Worm (Caenorhabditis elegans): ENCODE results near the gene F44D12.8.

F44D12.8 gene

ce11 chrIV:9994895-9995394 is 28.1 kb upstream of the F44D12.8 start, which contains the start of gene uba-1 (continued):
- TF ChIP-seq pha-4 (GFP tag; IDR thresholded peaks at IDR 0.05) (0 out of 2 replicates have a peak, but pooled peaks have one; percentile 51), pha-4 (tag; optimal IDR thresholded peaks at IDR 0.05) (peak; percentile 15), vab-7 (GFP tag; IDR thresholded peaks at IDR 0.05) (0 out of 2 replicates have a peak, but pooled peaks have one; percentile 15), lsy-2 (tag; optimal IDR thresholded peaks at IDR 0.05) (peak in 1 of 2 experiments; percentile 69)

DNA sequence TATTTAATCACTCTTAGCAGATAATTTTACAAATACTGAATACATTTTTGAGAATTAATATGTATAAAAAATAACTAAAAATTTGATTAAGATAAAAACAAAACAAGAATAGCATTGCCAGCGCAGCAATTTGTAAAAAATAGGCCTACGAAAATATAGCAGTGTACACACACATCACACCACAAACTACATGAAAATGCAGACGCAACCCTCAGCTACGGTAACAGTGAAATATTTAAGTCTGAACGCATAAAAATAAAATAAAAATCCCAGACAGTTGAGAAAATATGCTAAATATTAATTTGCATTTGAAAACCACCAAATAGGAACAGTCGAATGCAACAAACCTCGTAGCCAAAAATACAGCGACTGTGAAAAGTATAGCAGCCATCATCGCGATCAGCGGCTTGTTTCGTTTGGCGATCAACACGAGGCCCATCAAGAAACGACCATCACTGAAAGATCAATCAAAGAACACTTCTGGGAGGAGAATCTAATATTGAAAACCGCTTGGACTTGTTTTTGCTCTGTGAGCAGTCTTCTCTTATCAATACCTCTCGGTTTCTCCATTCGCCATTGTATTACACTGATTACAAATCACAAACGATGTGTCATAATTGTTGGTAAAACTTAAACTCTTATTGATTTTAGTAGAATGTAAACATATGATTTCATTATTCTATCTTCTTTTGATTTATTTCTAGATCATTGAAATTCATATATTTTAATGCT is 24.4 kb upstream of the F44D12.8 start, which contains the start of gene pyp-1:
TSS of gene pyp-1 (minus strand) at position 439 of the 732 bp plus-strand sequence.
- TF ChIP-seq nhr-77 (tag; optimal IDR thresholded peaks at IDR 0.05), result no peak
- TF ChIP-seq ZK546.5 (tag; optimal IDR thresholded peaks at IDR 0.05), result no peak
- no peak for TF ChIP-seq lim-7 (GFP tag; IDR thresholded peaks at IDR 0.05)
- no peak for TF ChIP-seq Y75B8A.6 (GFP tag; IDR thresholded peaks at IDR 0.05)
- TF ChIP-seq dpl-1 (GFP tag; optimal IDR thresholded peaks at IDR 0.05), result peak; percentile 5
- no peak for TF ChIP-seq zfp-2 (tag; optimal IDR thresholded peaks at IDR 0.05)
- TF ChIP-seq mdt-29 (GFP tag; IDR thresholded peaks at IDR 0.05), result 0 out of 2 replicates have a peak, but pooled peaks have one; percentile 12
- no peak for TF ChIP-seq nhr-6 (tag; optimal IDR thresholded peaks at IDR 0.05)
- no peak for TF ChIP-seq mxl-3 (GFP tag; optimal IDR thresholded peaks at IDR 0.05)
- no peak for TF ChIP-seq dmd-8 (GFP tag; IDR thresholded peaks at IDR 0.05)
- TF ChIP-seq F49E8.2 (tag; optimal IDR thresholded peaks at IDR 0.05; ENCODE audit: borderline replicate concordance), result no peak
- TF ChIP-seq snpc-1.2 (GFP tag; IDR thresholded peaks at IDR 0.05), result 0 out of 2 replicates have a peak, but pooled peaks have one; percentile 37
- TF ChIP-seq php-3 (GFP tag; IDR thresholded peaks at IDR 0.05), result no peak
- TF ChIP-seq nhr-28 (tag; optimal IDR thresholded peaks at IDR 0.05), result peak; percentile 67
- TF ChIP-seq Y48G9A.11 (GFP tag; IDR thresholded peaks at IDR 0.05), result 0 out of 2 replicates have a peak, but pooled peaks have one; percentile 20
- no peak for TF ChIP-seq R02D3.7 (tag; optimal IDR thresholded peaks at IDR 0.05)
- TF ChIP-seq mes-2 (tag; optimal IDR thresholded peaks at IDR 0.05; ENCODE audit: poor library complexity, severe bottlenecking), result peak; percentile 40
- TF ChIP-seq hif-1 (tag; optimal IDR thresholded peaks at IDR 0.05), result peak in 1 of 2 experiments; percentile 13
- TF ChIP-seq madf-5 (GFP tag; IDR thresholded peaks at IDR 0.05), result no peak
- 0 out of 2 replicates have a peak, but pooled peaks have one; percentile 4 for TF ChIP-seq arid-1 (GFP tag; conservative IDR thresholded peaks at IDR 0.05)
- TF ChIP-seq ztf-11 (tag; optimal IDR thresholded peaks at IDR 0.05), result no peak
- no peak for TF ChIP-seq rbr-2 (tag; optimal IDR thresholded peaks at IDR 0.05)
- no peak for TF ChIP-seq ceh-32 (tag; optimal IDR thresholded peaks at IDR 0.05; ENCODE audit: poor library complexity)
- peak; percentile 42 for TF ChIP-seq lin-38 (GFP tag; IDR thresholded peaks at IDR 0.05)
- TF ChIP-seq hlh-30 (tag; optimal IDR thresholded peaks at IDR 0.05; ENCODE audit: insufficient read depth), result peak; percentile 30
- TF ChIP-seq unc-130 (GFP tag; optimal IDR thresholded peaks at IDR 0.05), result peak; percentile 9
- TF ChIP-seq mdl-1 (tag; optimal IDR thresholded peaks at IDR 0.05), result peak in 1 of 2 experiments; percentile 32
- TF ChIP-seq lsy-2 (tag; optimal IDR thresholded peaks at IDR 0.05), result peak in 1 of 2 experiments; percentile 57
- no peak for TF ChIP-seq lin-29 (GFP tag; IDR thresholded peaks at IDR 0.05)
- TF ChIP-seq F10B5.3 (tag; optimal IDR thresholded peaks at IDR 0.05), result no peak
- peak; percentile 9 for TF ChIP-seq mep-1 (tag; optimal IDR thresholded peaks at IDR 0.05)
- peak; percentile 30 for TF ChIP-seq nhr-11 (tag; optimal IDR thresholded peaks at IDR 0.05)
- peak; percentile 74 for TF ChIP-seq dve-1 (tag; optimal IDR thresholded peaks at IDR 0.05; ENCODE audit: insufficient read depth)
- no peak for TF ChIP-seq jun-1 (tag; optimal IDR thresholded peaks at IDR 0.05)
- TF ChIP-seq daf-16 (GFP tag; optimal IDR thresholded peaks at IDR 0.05), result peak in 1 of 2 experiments; percentile 68
- TF ChIP-seq daf-16 (tag; optimal IDR thresholded peaks at IDR 0.05), result peak; percentile 92
- no peak for TF ChIP-seq pha-4 (GFP tag; IDR thresholded peaks at IDR 0.05)
- TF ChIP-seq pha-4 (tag; optimal IDR thresholded peaks at IDR 0.05), result peak; percentile 48
- no peak for TF ChIP-seq nhr-48 (tag; optimal IDR thresholded peaks at IDR 0.05)
- TF ChIP-seq hlh-11 (tag; optimal IDR thresholded peaks at IDR 0.05), result peak; percentile 67
- TF ChIP-seq D1046.2 (GFP tag; IDR thresholded peaks at IDR 0.05), result no peak
- TF ChIP-seq set-16 (GFP tag; IDR thresholded peaks at IDR 0.05), result no peak
- TF ChIP-seq pqm-1 (tag; optimal IDR thresholded peaks at IDR 0.05), result peak; percentile 6
